Worm (Caenorhabditis elegans) whole organism, L4 larva: ENCODE data around the gene F35H12.1.

Experiments used
- D1046.2 ChIP-seq: fragments of 200-800 bp; sonication (Bioruptor generic); IDR thresholded peaks from 2 replicates; pipeline ENCODE4 v1.3.6; 2022; ENCODE audit warnings: missing genetic modification characterization, missing compliant biosample characterization
- R02D3.7 ChIP-seq: fragments of 150-350 bp; sonication (generic microtip); optimal IDR thresholded peaks from 3 replicates; lab custom pipeline; 2014; ENCODE audit warnings: missing biosample characterization, missing genetic modification characterization
- ZK337.2 ChIP-seq: fragments of 200-800 bp; sonication (Bioruptor generic); IDR thresholded peaks from 2 replicates; pipeline ENCODE4 v1.3.6; 2022; ENCODE audit warnings: missing genetic modification reagents, missing genetic modification characterization, missing compliant biosample characterization
- dmd-8 ChIP-seq: fragments of 200-800 bp; sonication (Bioruptor generic); IDR thresholded peaks from 2 replicates; pipeline ENCODE4 v1.3.6; 2022; ENCODE audit warnings: missing genetic modification characterization, missing compliant biosample characterization
- madf-9 ChIP-seq: fragments of 200-800 bp; sonication (Bioruptor generic); conservative IDR thresholded peaks from 2 replicates; pipeline ENCODE4 v1.3.6; 2022; ENCODE audit warnings: missing genetic modification reagents, missing genetic modification characterization, missing compliant biosample characterization
- nhr-102 ChIP-seq: sonication (generic microtip); optimal IDR thresholded peaks from 2 replicates; lab custom pipeline; 2016; ENCODE audit warnings: mild to moderate bottlenecking, missing genetic modification characterization, moderate library complexity, missing compliant biosample characterization
- pha-4 ChIP-seq, 2 experiments: fragments of 150-350 bp in 1 of 2; fragments of 200-800 bp in 1 of 2; sonication (Bioruptor generic) in 1 of 2; IDR thresholded peaks in 1 of 2; optimal IDR thresholded peaks in 1 of 2; 2 replicates each; pipeline versions ENCODE4 v1.3.6 to Lab custom; 2014 to 2022; ENCODE audit warnings: missing genetic modification characterization in 2 of 2, missing genetic modification reagents in 2 of 2, missing biosample characterization in 1 of 2, missing compliant biosample characterization in 1 of 2
- set-16 ChIP-seq: fragments of 200-800 bp; sonication (Bioruptor generic); IDR thresholded peaks from 2 replicates; pipeline ENCODE4 v1.3.6; 2022; ENCODE audit warnings: missing genetic modification reagents, missing genetic modification characterization, missing compliant biosample characterization
- unc-62 ChIP-seq, 3 experiments: fragments of 150-350 bp in 1 of 3; sonication (generic microtip); optimal IDR thresholded peaks in 2 of 3; peaks in 1 of 3; 1 replicate in 1 of 3; 2 replicates in 2 of 3; lab custom pipeline; 2014 to 2017; ENCODE audit warnings: missing biosample characterization in 3 of 3, missing genetic modification characterization in 3 of 3, missing genetic modification reagents in 3 of 3, missing genotype in 1 of 3

F35H12.1 gene

DNA sequence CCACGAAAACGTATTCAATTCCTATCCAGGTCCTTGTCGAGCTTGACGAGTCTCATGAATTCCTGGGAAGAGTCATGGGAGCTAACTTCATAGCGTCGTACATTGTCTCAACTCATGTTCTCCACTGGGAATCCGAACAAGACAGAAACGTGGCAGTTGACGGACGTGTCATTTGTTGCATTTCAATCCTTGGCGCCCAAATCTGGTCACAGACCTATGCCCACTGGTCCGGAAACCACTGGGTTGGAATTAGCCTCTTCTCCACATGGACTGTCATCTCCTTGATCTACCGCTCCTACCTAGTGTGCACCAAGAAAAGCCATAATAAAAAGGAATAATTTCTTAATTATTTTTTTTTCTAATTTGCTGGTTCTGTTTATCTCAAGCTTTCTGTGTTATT is 49.0 kb downstream of the F35H12.1 start:
- TF ChIP-seq dmd-8 (0 out of 2 replicates have a peak, but pooled peaks have one; percentile 55), R02D3.7 (tag; lab: Kevin White, UChicago) (no peak)

DNA sequence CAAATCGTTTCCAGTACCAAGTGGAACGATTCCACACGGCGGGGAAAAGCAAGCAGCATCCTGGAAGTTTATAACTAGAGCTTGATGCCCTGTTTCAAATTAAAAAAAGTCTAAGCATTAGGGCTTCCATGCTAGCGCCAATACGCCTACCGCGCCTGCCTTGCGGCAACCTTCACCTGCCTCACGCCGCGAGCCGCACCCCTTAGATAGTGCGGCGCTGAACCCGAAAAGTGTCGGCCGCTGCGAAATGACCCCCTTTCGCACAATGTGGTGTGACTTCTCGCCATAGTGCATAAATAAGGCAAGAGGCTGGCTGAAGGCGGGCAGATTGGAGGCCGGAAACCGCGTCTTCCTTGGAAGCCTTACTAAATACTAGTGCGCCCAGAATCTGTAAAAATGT is 52.9 kb downstream of the F35H12.1 start:
- TF ChIP-seq set-16 (peak; percentile 89), ZK337.2 (GFP tag; lab: Robert Waterston, UW) (no peak), nhr-102 (peak; percentile 12), pha-4 (GFP tag; IDR thresholded peaks at IDR 0.05; lab: Robert Waterston, UW) (no peak), pha-4 (tag; optimal IDR thresholded peaks at IDR 0.05; lab: Kevin White, UChicago) (no peak), D1046.2 (GFP tag; lab: Robert Waterston, UW) (0 out of 2 replicates have a peak, but pooled peaks have one; percentile 38), madf-9 (0 out of 2 replicates have a peak, but pooled peaks have one; percentile 6), unc-62 (GFP tag; optimal IDR thresholded peaks at IDR 0.05 in 1 of 2; lab: Kevin White, UChicago) (peak in 1 of 2 experiments; percentile 42), unc-62 (tag; optimal IDR thresholded peaks at IDR 0.05; lab: Kevin White, UChicago) (no peak)
